Worm (Caenorhabditis elegans): ENCODE results near the gene math-23.

DNA sequence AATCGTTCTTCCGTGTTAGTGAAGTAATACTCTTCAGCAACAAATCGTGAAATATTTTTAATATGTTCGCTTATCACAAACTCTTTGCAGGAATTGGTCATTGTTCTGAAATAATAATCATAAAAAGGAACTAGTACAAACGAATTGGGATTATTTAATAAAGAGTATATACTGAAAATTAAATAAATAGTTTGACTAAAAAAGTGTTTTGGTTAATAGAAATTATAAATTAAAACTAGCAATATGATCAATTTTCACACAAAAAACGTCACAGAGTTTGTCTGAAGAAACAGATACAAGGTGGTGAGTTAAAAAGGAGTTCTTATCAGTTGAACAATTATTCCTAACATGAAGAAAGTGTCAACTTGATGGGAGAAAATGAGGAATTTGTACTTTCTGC lies 19.4 kb upstream of the math-23 start, which contains the start of gene math-5:
- no peak for TF ChIP-seq nfya-1 (tag; optimal IDR thresholded peaks at IDR 0.05)
- TF ChIP-seq ceh-6 (GFP tag; optimal IDR thresholded peaks at IDR 0.05): no peak
- TF ChIP-seq dmd-4 (tag; optimal IDR thresholded peaks at IDR 0.05; ENCODE audit: borderline replicate concordance): no peak
- TF ChIP-seq fkh-10 (GFP tag; optimal IDR thresholded peaks at IDR 0.05): no peak
- no peak for TF ChIP-seq elt-2 (tag; optimal IDR thresholded peaks at IDR 0.05)
- TF ChIP-seq fkh-6 (tag; optimal IDR thresholded peaks at IDR 0.05): no peak
